Worm (Caenorhabditis elegans) whole organism, L4 larva: ENCODE data around the gene F23H11.5.
A peak's percentile ranks its signal among the peaks of the same experiment; 100 is the strongest.

ENCODE experiments used
- F26F4.8 ChIP-seq: fragments of 200-800 bp; sonication (Bioruptor generic); conservative IDR thresholded peaks from 2 replicates; pipeline ENCODE4 v1.3.6; 2022; ENCODE audit warnings: missing genetic modification characterization, missing compliant biosample characterization
- Y105C5A.15 ChIP-seq: fragments of 200-800 bp; sonication (Bioruptor generic); IDR thresholded peaks from 2 replicates; pipeline ENCODE4 v1.3.6; 2022; ENCODE audit warnings: missing genetic modification characterization, missing compliant biosample characterization
- Y5F2A.4 ChIP-seq: fragments of 200-800 bp; sonication (Bioruptor generic); optimal IDR thresholded peaks from 2 replicates; lab custom pipeline; 2018; ENCODE audit warnings: mild to moderate bottlenecking, missing genetic modification characterization, missing compliant biosample characterization
- Y75B8A.6 ChIP-seq: fragments of 200-800 bp; sonication (Bioruptor generic); IDR thresholded peaks from 2 replicates; pipeline ENCODE4 v1.3.6; 2022; ENCODE audit warnings: missing genetic modification reagents, missing genetic modification characterization, missing compliant biosample characterization
- ZK546.5 ChIP-seq, 2 experiments: sonication (generic microtip); optimal IDR thresholded peaks; 2 replicates each; lab custom pipeline; 2017; ENCODE audit warnings: missing biosample characterization in 2 of 2, missing genetic modification characterization in 2 of 2
- arid-1 ChIP-seq: fragments of 200-800 bp; sonication (Bioruptor generic); conservative IDR thresholded peaks from 2 replicates; pipeline ENCODE4 v1.3.6; 2022; ENCODE audit warnings: missing genetic modification reagents, missing genetic modification characterization, missing compliant biosample characterization
- ceh-28 ChIP-seq: fragments of 150-350 bp; optimal IDR thresholded peaks from 2 replicates; lab custom pipeline; 2014; ENCODE audit warnings: missing biosample characterization, missing genetic modification reagents, missing genetic modification characterization
- ceh-44 ChIP-seq: fragments of 200-800 bp; sonication (Bioruptor generic); IDR thresholded peaks from 2 replicates; pipeline ENCODE4 v1.3.6; 2022; ENCODE audit warnings: missing genetic modification reagents, missing genetic modification characterization, missing compliant biosample characterization
- ceh-82 ChIP-seq: sonication (generic microtip); optimal IDR thresholded peaks from 2 replicates; lab custom pipeline; 2017; ENCODE audit warnings: missing biosample characterization, missing genetic modification characterization
- ces-1 ChIP-seq: fragments of 150-350 bp; sonication (generic microtip); optimal IDR thresholded peaks from 4 replicates; lab custom pipeline; 2014; ENCODE audit warnings: missing biosample characterization, missing genetic modification reagents, missing genetic modification characterization
- cey-2 ChIP-seq: sonication (generic microtip); optimal IDR thresholded peaks from 3 replicates; lab custom pipeline; 2017; ENCODE audit warnings: missing genetic modification characterization, mild to moderate bottlenecking, missing compliant biosample characterization, antibody characterized with exemption, borderline replicate concordance; ENCODE audit not compliant: insufficient read depth
- dmd-6 ChIP-seq: fragments of 200-800 bp; sonication (Bioruptor generic); IDR thresholded peaks from 2 replicates; pipeline ENCODE4 v1.3.6; 2022; ENCODE audit warnings: missing genetic modification reagents, missing genetic modification characterization, missing compliant biosample characterization
- dmd-8 ChIP-seq: fragments of 200-800 bp; sonication (Bioruptor generic); IDR thresholded peaks from 2 replicates; pipeline ENCODE4 v1.3.6; 2022; ENCODE audit warnings: missing genetic modification characterization, missing compliant biosample characterization
- dmd-9 ChIP-seq: fragments of 200-800 bp; sonication (Bioruptor generic); IDR thresholded peaks from 2 replicates; pipeline ENCODE4 v1.3.6; 2022; ENCODE audit warnings: missing genetic modification reagents, missing genetic modification characterization, missing compliant biosample characterization
- hmg-1.1 ChIP-seq: fragments of 200-800 bp; sonication (Bioruptor generic); IDR thresholded peaks from 2 replicates; pipeline ENCODE4 v1.3.6; 2022; ENCODE audit warnings: missing genetic modification reagents, missing genetic modification characterization, missing compliant biosample characterization
- jun-1 ChIP-seq: fragments of 150-350 bp; optimal IDR thresholded peaks from 2 replicates; lab custom pipeline; 2014; ENCODE audit warnings: missing biosample characterization, missing genetic modification reagents, missing genetic modification characterization
- lin-1 ChIP-seq: fragments of 200-800 bp; sonication (Bioruptor generic); IDR thresholded peaks from 2 replicates; pipeline ENCODE4 v1.3.6; 2022; ENCODE audit warnings: missing genetic modification reagents, missing genetic modification characterization, missing compliant biosample characterization
- lin-13 ChIP-seq: fragments of 150-350 bp; optimal IDR thresholded peaks from 2 replicates; lab custom pipeline; 2014; ENCODE audit warnings: missing biosample characterization, missing genetic modification reagents, missing genetic modification characterization
- lin-29 ChIP-seq: fragments of 200-800 bp; sonication (Bioruptor generic); IDR thresholded peaks from 2 replicates; pipeline ENCODE4 v1.3.6; 2022; ENCODE audit warnings: missing genetic modification reagents, missing genetic modification characterization, missing compliant biosample characterization
- lin-38 ChIP-seq: fragments of 200-800 bp; sonication (Bioruptor generic); IDR thresholded peaks from 2 replicates; pipeline ENCODE4 v1.3.6; 2022; ENCODE audit warnings: missing genetic modification reagents, missing genetic modification characterization, missing compliant biosample characterization
- lir-3 ChIP-seq: sonication (generic microtip); optimal IDR thresholded peaks from 2 replicates; lab custom pipeline; 2016; ENCODE audit warnings: mild to moderate bottlenecking, missing genetic modification characterization, missing compliant biosample characterization
- madf-5 ChIP-seq, 2 experiments: fragments of 200-800 bp; sonication (Bioruptor generic); IDR thresholded peaks; 2 replicates each; pipeline ENCODE4 v1.3.6; 2022; ENCODE audit warnings: missing compliant biosample characterization in 2 of 2, missing genetic modification characterization in 2 of 2
- mdt-29 ChIP-seq: fragments of 200-800 bp; sonication (Bioruptor generic); IDR thresholded peaks from 2 replicates; pipeline ENCODE4 v1.3.6; 2022; ENCODE audit warnings: missing genetic modification reagents, missing genetic modification characterization, missing compliant biosample characterization
- mes-2 ChIP-seq: sonication (generic microtip); optimal IDR thresholded peaks from 2 replicates; lab custom pipeline; 2016; ENCODE audit warnings: missing genotype, mild to moderate bottlenecking, missing genetic modification characterization, missing compliant biosample characterization; ENCODE audit not compliant: poor library complexity, severe bottlenecking
- mxl-2 ChIP-seq: fragments of 200-800 bp; sonication (Bioruptor generic); conservative IDR thresholded peaks from 2 replicates; pipeline ENCODE4 v1.3.6; 2022; ENCODE audit warnings: missing genetic modification reagents, missing genetic modification characterization, missing compliant biosample characterization
- mxl-3 ChIP-seq: fragments of 200-800 bp; sonication (Bioruptor generic); optimal IDR thresholded peaks from 2 replicates; lab custom pipeline; 2018; ENCODE audit warnings: mild to moderate bottlenecking, missing genetic modification characterization, missing compliant biosample characterization
- nhr-102 ChIP-seq: sonication (generic microtip); optimal IDR thresholded peaks from 2 replicates; lab custom pipeline; 2016; ENCODE audit warnings: mild to moderate bottlenecking, missing genetic modification characterization, moderate library complexity, missing compliant biosample characterization
- nhr-48 ChIP-seq: sonication (generic microtip); optimal IDR thresholded peaks from 2 replicates; lab custom pipeline; 2016; ENCODE audit warnings: mild to moderate bottlenecking, missing genetic modification characterization, missing compliant biosample characterization
- nhr-77 ChIP-seq: fragments of 150-350 bp; optimal IDR thresholded peaks from 2 replicates; lab custom pipeline; 2014; ENCODE audit warnings: missing biosample characterization, missing genetic modification characterization
- pha-4 ChIP-seq, 2 experiments: fragments of 150-350 bp in 1 of 2; fragments of 200-800 bp in 1 of 2; sonication (Bioruptor generic) in 1 of 2; IDR thresholded peaks in 1 of 2; optimal IDR thresholded peaks in 1 of 2; 2 replicates each; pipeline versions ENCODE4 v1.3.6 to Lab custom; 2014 to 2022; ENCODE audit warnings: missing genetic modification characterization in 2 of 2, missing genetic modification reagents in 2 of 2, missing biosample characterization in 1 of 2, missing compliant biosample characterization in 1 of 2
- set-16 ChIP-seq: fragments of 200-800 bp; sonication (Bioruptor generic); IDR thresholded peaks from 2 replicates; pipeline ENCODE4 v1.3.6; 2022; ENCODE audit warnings: missing genetic modification reagents, missing genetic modification characterization, missing compliant biosample characterization
- snpc-4 ChIP-seq: fragments of 150-350 bp; optimal IDR thresholded peaks from 2 replicates; lab custom pipeline; 2014; ENCODE audit warnings: missing biosample characterization, missing genetic modification characterization
- unc-39 ChIP-seq: sonication (generic microtip); optimal IDR thresholded peaks from 2 replicates; lab custom pipeline; 2017; ENCODE audit warnings: missing biosample characterization, missing genetic modification characterization
- unc-62 ChIP-seq, 3 experiments: fragments of 150-350 bp in 1 of 3; sonication (generic microtip); optimal IDR thresholded peaks in 2 of 3; peaks in 1 of 3; 1 replicate in 1 of 3; 2 replicates in 2 of 3; lab custom pipeline; 2014 to 2017; ENCODE audit warnings: missing biosample characterization in 3 of 3, missing genetic modification characterization in 3 of 3, missing genetic modification reagents in 3 of 3, missing genotype in 1 of 3
- zfp-3 ChIP-seq: fragments of 200-800 bp; sonication (Bioruptor generic); conservative IDR thresholded peaks from 2 replicates; pipeline ENCODE4 v1.3.6; 2022; ENCODE audit warnings: missing genetic modification reagents, missing genetic modification characterization, missing compliant biosample characterization

F23H11.5 gene

DNA sequence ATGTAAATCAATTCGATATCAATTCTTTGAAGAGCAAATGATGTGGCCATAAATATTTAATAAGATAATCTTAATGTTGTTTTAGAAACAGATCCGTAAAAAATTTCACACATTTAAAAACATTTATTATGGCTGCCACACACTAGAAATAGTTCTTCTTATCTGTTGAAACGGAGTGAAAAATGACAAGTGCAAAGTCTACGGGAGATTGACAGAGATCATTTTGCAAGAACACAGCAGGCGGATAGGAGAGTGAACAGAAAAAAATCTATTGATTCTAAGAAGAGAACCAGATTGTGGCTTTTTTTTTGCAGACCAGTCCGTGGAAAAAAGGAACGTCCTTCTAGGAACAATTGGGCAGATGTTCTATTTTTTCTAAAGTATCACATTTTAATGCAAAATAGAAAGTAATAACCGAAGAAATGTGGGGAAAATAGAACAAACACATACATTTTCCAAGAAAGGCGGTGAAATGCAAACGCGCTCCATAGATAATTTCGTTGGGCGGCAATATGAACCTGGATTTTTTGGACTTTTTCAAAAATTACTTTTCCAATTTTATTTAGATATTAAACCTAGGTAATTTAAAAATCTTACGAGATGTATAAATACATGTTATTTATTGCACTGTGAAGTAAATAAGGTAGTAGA lies 8.7 kb downstream of the F23H11.5 start (continued):
- TF ChIP-seq mes-2 (tag; lab: Kevin White, UChicago) (peak; percentile 26), lin-1 (GFP tag; lab: Robert Waterston, UW) (no peak), nhr-77 (tag; lab: Kevin White, UChicago) (no peak)

ce11 chrIII:901148-901547 lies 9.2 kb downstream of the F23H11.5 start, which contains the start of gene sucl-2:
Gene sucl-2, minus strand, starts transcription at chrIII:901412.
- TF ChIP-seq ceh-28 (tag; lab: Kevin White, UChicago) (no peak), dmd-8 (0 out of 2 replicates have a peak, but pooled peaks have one; percentile 51)

- TF ChIP-seq unc-39 (no peak), arid-1 (GFP tag; lab: Robert Waterston, UW) (0 out of 2 replicates have a peak, but pooled peaks have one; percentile 26), ceh-44 (GFP tag; lab: Robert Waterston, UW) (no peak), dmd-9 (no peak), snpc-4 (tag; lab: Kevin White, UChicago) (no peak), lin-38 (GFP tag; lab: Robert Waterston, UW) (peak; percentile 61), Y75B8A.6 (GFP tag; lab: Robert Waterston, UW) (no peak), ceh-28 (tag; lab: Kevin White, UChicago) (no peak), F26F4.8 (GFP tag; lab: Robert Waterston, UW) (0 out of 2 replicates have a peak, but pooled peaks have one; percentile 19), cey-2 (tag; lab: Kevin White, UChicago) (no peak), nhr-48 (tag; lab: Kevin White, UChicago) (no peak), lir-3 (no peak), set-16 (GFP tag; lab: Robert Waterston, UW) (peak; percentile 31; the same call in 1 of the 2 replicates), dmd-6 (GFP tag; lab: Robert Waterston, UW) (no peak), ceh-82 (no peak), zfp-3 (GFP tag; lab: Robert Waterston, UW) (no peak), nhr-102 (no peak), hmg-1.1 (GFP tag; lab: Robert Waterston, UW) (no peak), Y5F2A.4 (no peak), lin-13 (GFP tag; lab: Kevin White, UChicago) (no peak), mdt-29 (GFP tag; lab: Robert Waterston, UW) (0 out of 2 replicates have a peak, but pooled peaks have one; percentile 14), madf-5 (GFP tag; IDR thresholded peaks at IDR 0.05; lab: Robert Waterston, UW) (no peak), ZK546.5 (tag; optimal IDR thresholded peaks at IDR 0.05; lab: Kevin White, UChicago) (no peak), lin-29 (GFP tag; lab: Robert Waterston, UW) (no peak), jun-1 (tag; lab: Kevin White, UChicago) (no peak), mxl-2 (no peak), pha-4 (GFP tag; IDR thresholded peaks at IDR 0.05; lab: Robert Waterston, UW) (no peak), pha-4 (tag; optimal IDR thresholded peaks at IDR 0.05; lab: Kevin White, UChicago) (no peak), mxl-3 (no peak), Y105C5A.15 (GFP tag; lab: Robert Waterston, UW) (0 out of 2 replicates have a peak, but pooled peaks have one; percentile 37), ces-1 (GFP tag; lab: Kevin White, UChicago) (no peak)
These were observed 10.3 kb downstream of the F23H11.5 start for ce11 chrIII:900134-900533.

DNA sequence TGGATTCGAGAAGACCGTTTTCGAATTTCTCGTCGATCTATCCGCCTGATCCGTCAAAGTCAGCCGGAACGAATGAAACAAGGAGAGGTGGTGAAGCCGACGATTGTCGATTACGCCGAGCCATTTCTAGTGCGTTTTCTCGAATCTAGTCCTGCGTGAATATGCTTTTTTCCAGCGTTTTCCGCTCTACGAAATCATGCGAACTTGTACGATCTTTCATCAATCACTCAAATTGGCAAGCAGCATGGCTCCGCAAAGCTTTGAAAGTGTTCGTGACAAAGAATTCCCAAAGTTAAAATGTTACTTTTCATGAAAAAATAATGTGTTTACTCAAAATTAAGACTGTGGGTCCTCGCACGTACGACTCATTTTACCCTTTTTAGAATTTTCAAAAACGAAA lies 13.5 kb downstream of the F23H11.5 start:
- TF ChIP-seq unc-62 (GFP tag; optimal IDR thresholded peaks at IDR 0.05 in 1 of 2; lab: Kevin White, UChicago) (peak in 1 of 2 experiments; percentile 98), unc-62 (tag; optimal IDR thresholded peaks at IDR 0.05; lab: Kevin White, UChicago) (no peak), mes-2 (tag; lab: Kevin White, UChicago) (no peak)
